Fruit fly (Drosophila melanogaster): ENCODE results near the gene ND-B8.
A peak's percentile ranks its signal among the peaks of the same experiment; 100 is the strongest.

Gene ND-B8

DNA sequence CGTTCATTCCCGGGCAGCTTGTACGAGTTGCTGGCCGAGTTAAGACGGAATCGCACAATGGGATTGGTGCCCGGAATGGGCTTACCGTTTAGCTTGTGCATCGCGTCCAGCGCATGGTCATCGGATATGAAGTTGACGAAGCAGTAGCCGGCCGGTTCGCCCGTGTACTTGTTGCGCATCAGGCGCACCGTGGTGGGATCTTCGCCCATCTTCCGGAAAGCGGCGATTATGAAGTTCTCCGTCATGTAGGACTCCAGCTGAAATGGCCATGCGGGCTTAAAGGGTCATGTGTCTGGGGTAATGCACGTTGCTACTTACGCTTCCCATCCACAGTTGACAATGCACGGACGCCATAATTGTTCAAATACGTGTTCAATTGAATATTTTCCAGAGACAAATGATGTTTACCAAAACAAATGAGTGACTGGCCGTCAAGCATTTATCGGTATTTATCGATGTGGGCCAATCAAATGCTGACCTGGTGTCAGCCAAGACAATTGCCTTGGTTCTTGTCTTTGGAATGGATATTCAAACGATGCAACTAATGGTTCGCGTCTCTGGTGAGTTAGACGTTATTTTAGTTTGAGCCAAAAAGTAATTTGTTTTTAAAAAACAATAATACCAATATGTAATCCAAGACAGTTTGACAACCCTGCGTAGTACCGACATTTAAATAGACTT, at the start of gene ND-B8, which contains the start of gene Secp43 (continued):
- TF ChIP-seq CG2712 (tag; optimal IDR thresholded peaks at IDR 0.05) (peak; percentile 41), twi (tag; optimal IDR thresholded peaks at IDR 0.05) (no peak), CG7963 (GFP tag; IDR thresholded peaks at IDR 0.05; ENCODE audit: partially characterized antibody) (peak; percentile 83), CG13424 (tag; optimal IDR thresholded peaks at IDR 0.05) (peak; percentile 23), HHEX (GFP tag; optimal IDR thresholded peaks at IDR 0.05) (no peak), CG4360 (GFP tag; IDR thresholded peaks at IDR 0.05) (no peak), h (optimal IDR thresholded peaks at IDR 0.05) (no peak), CG11504 (tag; optimal IDR thresholded peaks at IDR 0.05) (peak; percentile 4), Dp (GFP tag; optimal IDR thresholded peaks at IDR 0.05) (peak; percentile 61), grau (tag; optimal IDR thresholded peaks at IDR 0.05) (peak; percentile 6), z (GFP tag; IDR thresholded peaks at IDR 0.05) (no peak), MBD-R2 (GFP tag; IDR thresholded peaks at IDR 0.05) (peak; percentile 93), Optix (GFP tag; IDR thresholded peaks at IDR 0.05) (no peak), CG10147 (GFP tag; optimal IDR thresholded peaks at IDR 0.05) (peak; percentile 0), row (GFP tag; IDR thresholded peaks at IDR 0.05) (0 out of 3 replicates have a peak, but pooled peaks have one; percentile 8), mld (GFP tag; IDR thresholded peaks at IDR 0.05; ENCODE audit: partially characterized antibody) (peak; percentile 73; the same call in 2 of the 3 replicates), nerfin-2 (GFP tag; IDR thresholded peaks at IDR 0.05; ENCODE audit: partially characterized antibody) (peak; percentile 82), dm (GFP tag; optimal IDR thresholded peaks at IDR 0.05) (peak; percentile 33), Bgb (GFP tag; IDR thresholded peaks at IDR 0.05; ENCODE audit: partially characterized antibody) (peak; percentile 84), CG1832 (GFP tag; optimal IDR thresholded peaks at IDR 0.05) (no peak), CG11456 (GFP tag; IDR thresholded peaks at IDR 0.05) (no peak), sna (GFP tag; IDR thresholded peaks at IDR 0.05; ENCODE audit: partially characterized antibody) (peak; percentile 44; the same call in 1 of the 2 replicates), CG30020 (tag; optimal IDR thresholded peaks at IDR 0.05) (peak; percentile 18), CG11398 (GFP tag; optimal IDR thresholded peaks at IDR 0.05) (no peak), pita (GFP tag; optimal IDR thresholded peaks at IDR 0.05) (peak; percentile 90), CG6791 (GFP tag; IDR thresholded peaks at IDR 0.05; ENCODE audit: partially characterized antibody) (peak; percentile 86), CG42726 (GFP tag; IDR thresholded peaks at IDR 0.05; ENCODE audit: partially characterized antibody) (peak; percentile 83), Neu2 (GFP tag; optimal IDR thresholded peaks at IDR 0.05; ENCODE audit: borderline replicate concordance) (peak; percentile 45), Aef1 (GFP tag; IDR thresholded peaks at IDR 0.05) (no peak), cas (GFP tag; IDR thresholded peaks at IDR 0.05) (no peak), Dll (GFP tag; IDR thresholded peaks at IDR 0.05; ENCODE audit: partially characterized antibody) (peak; percentile 77), Adf1 (GFP tag; IDR thresholded peaks at IDR 0.05) (no peak), CG7987 (GFP tag; optimal IDR thresholded peaks at IDR 0.05) (no peak), Lpt (GFP tag; optimal IDR thresholded peaks at IDR 0.05) (no peak), CG1603 (tag; optimal IDR thresholded peaks at IDR 0.05) (peak; percentile 94), CG31388 (GFP tag; optimal IDR thresholded peaks at IDR 0.05) (no peak), Rfx (GFP tag; IDR thresholded peaks at IDR 0.05) (peak; percentile 42; the same call in 1 of the 2 replicates), CG15514 (GFP tag; optimal IDR thresholded peaks at IDR 0.05) (peak; percentile 75), CG17328 (GFP tag; IDR thresholded peaks at IDR 0.05) (no peak), Sin3A (optimal IDR thresholded peaks at IDR 0.05) (peak; percentile 64), CoRest (tag; optimal IDR thresholded peaks at IDR 0.05) (peak; percentile 36), CG9797 (GFP tag; optimal IDR thresholded peaks at IDR 0.05) (peak; percentile 41), Scr (GFP tag; IDR thresholded peaks at IDR 0.05; ENCODE audit: partially characterized antibody) (peak; percentile 74), Doc3 (GFP tag; IDR thresholded peaks at IDR 0.05; ENCODE audit: partially characterized antibody) (peak; percentile 71), CG2116 (GFP tag; optimal IDR thresholded peaks at IDR 0.05) (peak; percentile 98), Ets65A (GFP tag) (peak; percentile 31), CG8388 (GFP tag; optimal IDR thresholded peaks at IDR 0.05) (no peak), nmo (GFP tag; optimal IDR thresholded peaks at IDR 0.05) (peak; percentile 37), Vsx1 (GFP tag; optimal IDR thresholded peaks at IDR 0.05) (peak; percentile 11)
